Fruit fly (Drosophila melanogaster) whole organism, wandering third instar larva: ENCODE data around the gene Chc.

Source experiments
- Abd-B ChIP-seq: fragments of >200 bp; optimal IDR thresholded peaks from 2 replicates; lab custom pipeline; 2017; ENCODE audit warnings: missing biosample characterization, missing genetic modification characterization
- CG32264 ChIP-seq: fragments of 200-800 bp; sonication (Bioruptor generic); optimal IDR thresholded peaks from 2 replicates; lab custom pipeline; 2016; ENCODE audit warnings: missing biosample characterization, missing genetic modification characterization
- CG9705 ChIP-seq: fragments of 200-800 bp; sonication (Bioruptor generic); optimal IDR thresholded peaks from 2 replicates; lab custom pipeline; 2018; ENCODE audit warnings: missing biosample characterization, mild to moderate bottlenecking, missing genetic modification characterization
- CrebA ChIP-seq: fragments of 200-800 bp; sonication (Bioruptor generic); optimal IDR thresholded peaks from 2 replicates; lab custom pipeline; 2016; ENCODE audit warnings: missing biosample characterization, mild to moderate bottlenecking, missing genetic modification characterization, borderline replicate concordance
- Dfd ChIP-seq: fragments of >200 bp; optimal IDR thresholded peaks from 2 replicates; lab custom pipeline; 2017; ENCODE audit warnings: missing biosample characterization, missing genetic modification characterization
- Dif ChIP-seq: fragments of 200-275, 200-300 bp; sonication (Bioruptor generic); optimal IDR thresholded peaks from 2 replicates; lab custom pipeline; 2018; ENCODE audit warnings: missing biosample characterization, missing genetic modification characterization; ENCODE audit not compliant: partially characterized antibody
- GATAd ChIP-seq: sonication (Bioruptor generic); optimal IDR thresholded peaks from 2 replicates; lab custom pipeline; 2016; ENCODE audit warnings: missing biosample characterization, missing genetic modification characterization
- HLH106 ChIP-seq: fragments of 200-800 bp; optimal IDR thresholded peaks from 3 replicates; lab custom pipeline; 2019; ENCODE audit warnings: missing biosample characterization, mild to moderate bottlenecking, missing genetic modification characterization, moderate library complexity
- Hnf4 ChIP-seq: fragments of 200-800 bp; sonication (Bioruptor generic); optimal IDR thresholded peaks from 2 replicates; lab custom pipeline; 2016; ENCODE audit warnings: missing biosample characterization, mild to moderate bottlenecking, missing genetic modification characterization
- Hr78 ChIP-seq: fragments of >200 bp; optimal IDR thresholded peaks from 2 replicates; lab custom pipeline; 2017; ENCODE audit warnings: missing biosample characterization, missing genetic modification characterization
- Hr83 ChIP-seq: fragments of 200-300 bp; sonication (Bioruptor generic); optimal IDR thresholded peaks from 2 replicates; lab custom pipeline; 2016; ENCODE audit warnings: missing biosample characterization, mild to moderate bottlenecking, missing genetic modification characterization, moderate library complexity; ENCODE audit not compliant: poor library complexity, severe bottlenecking
- Jra ChIP-seq: sonication (Bioruptor generic); optimal IDR thresholded peaks from 2 replicates; lab custom pipeline; 2016; ENCODE audit warnings: missing biosample characterization, missing genetic modification characterization
- Mio ChIP-seq: sonication (Bioruptor generic); optimal IDR thresholded peaks from 2 replicates; lab custom pipeline; 2016; ENCODE audit warnings: missing biosample characterization, missing genetic modification characterization
- Myc ChIP-seq: fragments of >200 bp; optimal IDR thresholded peaks from 2 replicates; lab custom pipeline; 2017
- N ChIP-seq: fragments of >200 bp; optimal IDR thresholded peaks from 2 replicates; lab custom pipeline; 2018; ENCODE audit warnings: missing biosample characterization, missing external identifiers, missing genetic modification characterization
- OdsH ChIP-seq: fragments of 200-800 bp; sonication (Bioruptor generic); optimal IDR thresholded peaks from 2 replicates; lab custom pipeline; 2016; ENCODE audit warnings: missing biosample characterization, mild to moderate bottlenecking, missing genetic modification characterization
- Rel ChIP-seq, 2 experiments: fragments of 200-800 bp; sonication (Bioruptor generic) in 1 of 2; optimal IDR thresholded peaks; 2 replicates in 1 of 2; 3 replicates in 1 of 2; lab custom pipeline; 2016 to 2019; ENCODE audit warnings: mild to moderate bottlenecking in 2 of 2, missing biosample characterization in 2 of 2, missing genetic modification characterization in 2 of 2, moderate library complexity in 1 of 2
- Sp1 ChIP-seq: fragments of 200-800 bp; sonication (Bioruptor generic); optimal IDR thresholded peaks from 3 replicates; lab custom pipeline; 2019; ENCODE audit warnings: missing biosample characterization, mild to moderate bottlenecking, missing genetic modification characterization, moderate library complexity
- Vsx2 ChIP-seq: fragments of 200-300, 225-300 bp; sonication (Bioruptor generic); optimal IDR thresholded peaks from 2 replicates; lab custom pipeline; 2018; ENCODE audit warnings: missing biosample characterization, missing genetic modification characterization; ENCODE audit not compliant: partially characterized antibody
- br ChIP-seq: fragments of 200-800 bp; sonication (Bioruptor generic); optimal IDR thresholded peaks from 2 replicates; lab custom pipeline; 2016; ENCODE audit warnings: missing biosample characterization, missing genetic modification characterization
- brk ChIP-seq: fragments of 200-800 bp; sonication (Bioruptor generic); optimal IDR thresholded peaks from 2 replicates; lab custom pipeline; 2016; ENCODE audit warnings: missing biosample characterization, mild to moderate bottlenecking, missing genetic modification characterization
- dl ChIP-seq, 2 experiments: fragments of 175-275, 200-275 bp in 1 of 2; fragments of 200-275 bp in 1 of 2; sonication (Bioruptor generic); optimal IDR thresholded peaks; lab custom pipeline; 2018; ENCODE audit warnings: mild to moderate bottlenecking in 2 of 2, missing biosample characterization in 2 of 2, missing genetic modification characterization in 2 of 2, moderate library complexity in 2 of 2; ENCODE audit not compliant: partially characterized antibody in 2 of 2, insufficient read depth in 1 of 2
- dmrt93B ChIP-seq: fragments of 200-800 bp; sonication (Bioruptor generic); optimal IDR thresholded peaks from 2 replicates; lab custom pipeline; 2018; ENCODE audit warnings: missing biosample characterization, mild to moderate bottlenecking, missing genetic modification characterization
- dsf ChIP-seq: sonication (Bioruptor generic); optimal IDR thresholded peaks from 2 replicates; lab custom pipeline; 2016; ENCODE audit warnings: missing biosample characterization, missing genetic modification characterization, borderline replicate concordance
- ey ChIP-seq: fragments of 200-800 bp; sonication (Bioruptor generic); optimal IDR thresholded peaks from 2 replicates; lab custom pipeline; 2016; ENCODE audit warnings: missing biosample characterization, missing genetic modification characterization
- foxo ChIP-seq, 2 experiments: fragments of 200-800 bp; sonication (Bioruptor generic); optimal IDR thresholded peaks; 2 replicates in 1 of 2; 3 replicates in 1 of 2; lab custom pipeline; 2016 to 2017; ENCODE audit warnings: missing biosample characterization in 2 of 2, missing genetic modification characterization in 2 of 2
- fru ChIP-seq: fragments of 200-800 bp; sonication (Bioruptor generic); optimal IDR thresholded peaks from 3 replicates; lab custom pipeline; 2016; ENCODE audit warnings: missing biosample characterization, mild to moderate bottlenecking, missing genetic modification characterization
- jim ChIP-seq: fragments of 175-275, 200-325 bp; sonication (Bioruptor generic); optimal IDR thresholded peaks from 2 replicates; lab custom pipeline; 2016; ENCODE audit warnings: missing biosample characterization, mild to moderate bottlenecking, missing genetic modification characterization
- psq ChIP-seq: fragments of 200-800 bp; sonication (Bioruptor generic); optimal IDR thresholded peaks from 3 replicates; lab custom pipeline; 2017; ENCODE audit warnings: missing biosample characterization, mild to moderate bottlenecking, missing genetic modification characterization, moderate library complexity
- rgr ChIP-seq: fragments of 200-800 bp; sonication (Bioruptor generic); optimal IDR thresholded peaks from 3 replicates; lab custom pipeline; 2016; ENCODE audit warnings: missing biosample characterization, mild to moderate bottlenecking, missing genetic modification characterization
- sage ChIP-seq: fragments of 200-800 bp; sonication (Bioruptor generic); optimal IDR thresholded peaks from 2 replicates; lab custom pipeline; 2016; ENCODE audit warnings: missing biosample characterization, mild to moderate bottlenecking, missing genetic modification characterization
- sv ChIP-seq: fragments of 200-800 bp; sonication (Bioruptor generic); optimal IDR thresholded peaks from 3 replicates; lab custom pipeline; 2016; ENCODE audit warnings: missing biosample characterization, missing genetic modification characterization
- tai ChIP-seq: sonication (Bioruptor generic); optimal IDR thresholded peaks from 2 replicates; lab custom pipeline; 2016; ENCODE audit warnings: missing biosample characterization, missing genetic modification characterization
- woc ChIP-seq: sonication (Bioruptor generic); optimal IDR thresholded peaks from 2 replicates; lab custom pipeline; 2016; ENCODE audit warnings: missing biosample characterization, mild to moderate bottlenecking, missing genetic modification characterization

Chc gene

dm6 chrX:15874437-15874836 lies 39.1 kb upstream of the Chc start:
- TF ChIP-seq Hnf4 (GFP tag; lab: Kevin White, UChicago): no peak
- no peak for TF ChIP-seq Jra (GFP tag; lab: Kevin White, UChicago)

- TF ChIP-seq OdsH: peak; percentile 27
- TF ChIP-seq woc: no peak
- peak; percentile 27 for TF ChIP-seq Hr83 (GFP tag; lab: Kevin White, UChicago)
- TF ChIP-seq psq (GFP tag; lab: Kevin White, UChicago): peak; percentile 21
- peak; percentile 44 for TF ChIP-seq Jra (GFP tag; lab: Kevin White, UChicago)
- TF ChIP-seq sv (GFP tag; lab: Kevin White, UChicago): peak; percentile 23
- no peak for TF ChIP-seq Myc (lab: Kevin White, UChicago)
- peak; percentile 43 for TF ChIP-seq CG9705 (GFP tag; lab: Kevin White, UChicago)
These were observed 35.8 kb upstream of the Chc start for dm6 chrX:15870777-15871757.

- no peak for TF ChIP-seq Myc (lab: Kevin White, UChicago)
- TF ChIP-seq br (GFP tag; lab: Kevin White, UChicago): no peak
- TF ChIP-seq Hnf4 (GFP tag; lab: Kevin White, UChicago): no peak
- no peak for TF ChIP-seq CrebA (GFP tag; lab: Kevin White, UChicago)
- no peak for TF ChIP-seq brk (GFP tag; lab: Kevin White, UChicago)
- peak in 1 of 2 experiments; percentile 9 for TF ChIP-seq foxo (GFP tag; optimal IDR thresholded peaks at IDR 0.05; lab: Kevin White, UChicago)
- no peak for TF ChIP-seq Dfd (GFP tag; lab: Kevin White, UChicago)
- peak; percentile 2 for TF ChIP-seq fru (GFP tag; lab: Kevin White, UChicago)
- no peak for TF ChIP-seq Rel (GFP tag; optimal IDR thresholded peaks at IDR 0.05; lab: Kevin White, UChicago)
- TF ChIP-seq Rel (tag; optimal IDR thresholded peaks at IDR 0.05; lab: Kevin White, UChicago): peak; percentile 19
- TF ChIP-seq N (GFP tag; lab: Kevin White, UChicago): peak; percentile 65
These were observed 34.6 kb upstream of the Chc start, which contains the start of gene CG16952 for dm6 chrX:15869843-15870242. CG16952 (plus strand) TSS chrX:15870183.

dm6 chrX:15868781-15869180 lies 33.5 kb upstream of the Chc start:
- TF ChIP-seq Mio (GFP tag; lab: Kevin White, UChicago): no peak
- TF ChIP-seq, all 38 proteins: peak for 0

- TF ChIP-seq br (GFP tag; lab: Kevin White, UChicago) (peak; percentile 99), dsf (peak; percentile 98), Vsx2 (no peak), GATAd (peak; percentile 95), Hnf4 (GFP tag; lab: Kevin White, UChicago) (peak; percentile 99), CG32264 (GFP tag; lab: Kevin White, UChicago) (peak; percentile 99), N (GFP tag; lab: Kevin White, UChicago) (no peak), dl (GFP tag; optimal IDR thresholded peaks at IDR 0.05; lab: Kevin White, UChicago; ENCODE audit: insufficient read depth in 1 of 2, partially characterized antibody in 2 of 2) (no peak), HLH106 (tag; lab: Kevin White, UChicago) (peak; percentile 100), Abd-B (GFP tag; lab: Kevin White, UChicago) (no peak), Hr83 (GFP tag; lab: Kevin White, UChicago) (peak; percentile 85), Sp1 (GFP tag; lab: Kevin White, UChicago) (peak; percentile 100), CrebA (GFP tag; lab: Kevin White, UChicago) (peak; percentile 98), woc (peak; percentile 99), Dif (no peak), dmrt93B (peak; percentile 99), fru (GFP tag; lab: Kevin White, UChicago) (peak; percentile 100), Hr78 (GFP tag; lab: Kevin White, UChicago) (no peak), Mio (GFP tag; lab: Kevin White, UChicago) (peak; percentile 92), psq (GFP tag; lab: Kevin White, UChicago) (peak; percentile 99), rgr (GFP tag; lab: Kevin White, UChicago) (peak; percentile 100), jim (GFP tag; lab: Kevin White, UChicago) (no peak), CG9705 (GFP tag; lab: Kevin White, UChicago) (peak; percentile 100), sv (GFP tag; lab: Kevin White, UChicago) (peak; percentile 99), Rel (GFP tag; optimal IDR thresholded peaks at IDR 0.05; lab: Kevin White, UChicago) (peak; percentile 99), Rel (tag; optimal IDR thresholded peaks at IDR 0.05; lab: Kevin White, UChicago) (peak; percentile 99), OdsH (peak; percentile 100), sage (GFP tag; lab: Kevin White, UChicago) (peak; percentile 99), tai (GFP tag; lab: Kevin White, UChicago) (peak; percentile 98), ey (peak; percentile 99), foxo (GFP tag; optimal IDR thresholded peaks at IDR 0.05; lab: Kevin White, UChicago) (peak; percentile 98 to 100), Dfd (GFP tag; lab: Kevin White, UChicago) (peak; percentile 97), brk (GFP tag; lab: Kevin White, UChicago) (peak; percentile 99), Jra (GFP tag; lab: Kevin White, UChicago) (peak; percentile 99)
These were observed 32.6 kb upstream of the Chc start, which contains the start of gene Gapdh2 for dm6 chrX:15867863-15868262. Gapdh2 (plus strand) TSS chrX:15868145.
